Worm (Caenorhabditis elegans) whole organism, dauer: ENCODE measurements around the gene rog-1.

ENCODE experiments used
- unc-62 ChIP-seq: sonication (generic microtip); optimal IDR thresholded peaks from 2 replicates; lab custom pipeline; 2017; ENCODE audit warnings: missing biosample characterization, missing genetic modification reagents, missing genetic modification characterization

Gene rog-1

ce11 chrII:1329887-1330286 lies 44.9 kb downstream of the rog-1 start:
- no peak for TF ChIP-seq unc-62 (GFP tag; lab: Kevin White, UChicago)

ce11 chrII:1326689-1327088 lies 48.1 kb downstream of the rog-1 start, which contains the start of gene jip-1:
Gene jip-1, plus strand, starts transcription at chrII:1326989.
- TF ChIP-seq unc-62 (GFP tag; lab: Kevin White, UChicago), result no peak

ce11 chrII:1325604-1326003 lies 49.2 kb downstream of the rog-1 start:
- TF ChIP-seq unc-62 (GFP tag; lab: Kevin White, UChicago), result no peak

ce11 chrII:1324017-1324416 lies 50.8 kb downstream of the rog-1 start:
- no peak for TF ChIP-seq unc-62 (GFP tag; lab: Kevin White, UChicago)

ce11 chrII:1323190-1323651 lies 51.6 kb downstream of the rog-1 start:
- TF ChIP-seq unc-62 (GFP tag; lab: Kevin White, UChicago), result no peak

ce11 chrII:1322283-1323173 lies 52.3 kb downstream of the rog-1 start:
- TF ChIP-seq unc-62 (GFP tag; lab: Kevin White, UChicago), result no peak

- no peak for TF ChIP-seq unc-62 (GFP tag; lab: Kevin White, UChicago)
Measured at ce11 chrII:1320987-1321807, 53.6 kb downstream of the rog-1 start, which contains the start of gene vig-1. Gene vig-1, plus strand, starts transcription at chrII:1321037.

ce11 chrII:1320412-1320811 lies 54.4 kb downstream of the rog-1 start:
- TF ChIP-seq unc-62 (GFP tag; lab: Kevin White, UChicago), result no peak
